Worm (Caenorhabditis elegans) whole organism, L4/young adult: ENCODE data around the gene T15H9.5.

ENCODE experiments used
- W03F9.2 ChIP-seq: fragments of 150-350 bp; optimal IDR thresholded peaks from 2 replicates; lab custom pipeline; 2014; ENCODE audit warnings: missing biosample characterization, missing genetic modification characterization
- dao-5 ChIP-seq: sonication (generic microtip); optimal IDR thresholded peaks from 2 replicates; lab custom pipeline; 2016; ENCODE audit warnings: missing genotype, missing genetic modification characterization, moderate library complexity, missing compliant biosample characterization
- him-1 ChIP-seq: sonication (generic microtip); optimal IDR thresholded peaks from 2 replicates; lab custom pipeline; 2016; ENCODE audit warnings: missing genotype, missing genetic modification reagents, missing genetic modification characterization, missing compliant biosample characterization

Gene T15H9.5

ce11 chrII:9644438-9644837 lies 33.2 kb upstream of the T15H9.5 start, which contains the start of gene fzr-1:
Gene fzr-1 (minus strand): TSS chrII:9644466.
- TF ChIP-seq him-1 (tag; lab: Kevin White, UChicago) = no peak
- no peak for TF ChIP-seq dao-5 (tag; lab: Kevin White, UChicago)
- no peak for TF ChIP-seq W03F9.2

- no peak for TF ChIP-seq him-1 (tag; lab: Kevin White, UChicago)
- no peak for TF ChIP-seq W03F9.2
- no peak for TF ChIP-seq dao-5 (tag; lab: Kevin White, UChicago)
Observed at ce11 chrII:9636300-9636699, 25.1 kb upstream of the T15H9.5 start, which contains the start of gene ZK1307.7. Gene ZK1307.7 (plus strand): TSS chrII:9636600.

ce11 chrII:9625930-9626329 lies 14.7 kb upstream of the T15H9.5 start:
- TF ChIP-seq W03F9.2 (no peak), dao-5 (tag; lab: Kevin White, UChicago) (no peak), him-1 (tag; lab: Kevin White, UChicago) (no peak)

ce11 chrII:9624110-9624695 lies 13.0 kb upstream of the T15H9.5 start, which contains the start of the genes dnj-20 and ZK1307.8:
Gene dnj-20 (minus strand): TSS chrII:9624176.
Gene ZK1307.8 (plus strand): TSS chrII:9624613.
- TF ChIP-seq him-1 (tag; lab: Kevin White, UChicago) = no peak
- peak; percentile 35 for TF ChIP-seq W03F9.2

- TF ChIP-seq him-1 (tag; lab: Kevin White, UChicago) (no peak), W03F9.2 (peak; percentile 14), dao-5 (tag; lab: Kevin White, UChicago) (no peak)
Observed at ce11 chrII:9621913-9622348, 10.7 kb upstream of the T15H9.5 start.

- TF ChIP-seq W03F9.2 (no peak), dao-5 (tag; lab: Kevin White, UChicago) (no peak), him-1 (tag; lab: Kevin White, UChicago) (no peak)
Observed at ce11 chrII:9621121-9621520, 9.9 kb upstream of the T15H9.5 start.

- TF ChIP-seq dao-5 (tag; lab: Kevin White, UChicago) (no peak), W03F9.2 (no peak), him-1 (tag; lab: Kevin White, UChicago) (no peak)
Observed at ce11 chrII:9620616-9621015, 9.4 kb upstream of the T15H9.5 start.

ce11 chrII:9619995-9620535 lies 8.8 kb upstream of the T15H9.5 start:
- TF ChIP-seq him-1 (tag; lab: Kevin White, UChicago) = no peak
- no peak for TF ChIP-seq W03F9.2
- no peak for TF ChIP-seq dao-5 (tag; lab: Kevin White, UChicago)

- TF ChIP-seq dao-5 (tag; lab: Kevin White, UChicago) (no peak), him-1 (tag; lab: Kevin White, UChicago) (no peak), W03F9.2 (no peak)
Observed at ce11 chrII:9619402-9619862, 8.2 kb upstream of the T15H9.5 start.

- TF ChIP-seq dao-5 (tag; lab: Kevin White, UChicago) = no peak
- no peak for TF ChIP-seq W03F9.2
- TF ChIP-seq him-1 (tag; lab: Kevin White, UChicago) = no peak
Observed at ce11 chrII:9618759-9619158, 7.5 kb upstream of the T15H9.5 start.

ce11 chrII:9617902-9618245 lies 6.6 kb upstream of the T15H9.5 start:
- TF ChIP-seq him-1 (tag; lab: Kevin White, UChicago) = no peak
- TF ChIP-seq W03F9.2 = no peak
- TF ChIP-seq dao-5 (tag; lab: Kevin White, UChicago) = no peak

- TF ChIP-seq him-1 (tag; lab: Kevin White, UChicago) (no peak), W03F9.2 (peak; percentile 16), dao-5 (tag; lab: Kevin White, UChicago) (no peak)
Observed at ce11 chrII:9617039-9617901, 6.0 kb upstream of the T15H9.5 start, which contains the start of gene hal-3. Gene hal-3 (minus strand): TSS chrII:9617125.

- TF ChIP-seq dao-5 (tag; lab: Kevin White, UChicago) (no peak), him-1 (tag; lab: Kevin White, UChicago) (no peak), W03F9.2 (no peak)
Observed at ce11 chrII:9614728-9615127, 3.5 kb upstream of the T15H9.5 start, which contains the start of gene hlh-6. Gene hlh-6 (minus strand): TSS chrII:9614828.

ce11 chrII:9609296-9609695 lies 2.0 kb downstream of the T15H9.5 start, which contains the start of gene pap-2:
Gene pap-2 (minus strand): TSS chrII:9609396.
- no peak for TF ChIP-seq W03F9.2
- no peak for TF ChIP-seq him-1 (tag; lab: Kevin White, UChicago)
- no peak for TF ChIP-seq dao-5 (tag; lab: Kevin White, UChicago)
